Fruit fly (Drosophila melanogaster) whole organism, prepupa: ENCODE measurements around the gene sage.
A peak's percentile ranks its signal among the peaks of the same experiment; 100 is the strongest.

Experiments
- Blimp-1 ChIP-seq: fragments of 200-800 bp; sonication (Bioruptor generic); optimal IDR thresholded peaks from 3 replicates; lab custom pipeline; 2017; ENCODE audit warnings: missing biosample characterization, missing genetic modification characterization, mild to moderate bottlenecking, moderate library complexity, missing genetic modification reagents
- CG10631 ChIP-seq: fragments of 200-800 bp; sonication (Bioruptor generic); optimal IDR thresholded peaks from 2 replicates; lab custom pipeline; 2016; ENCODE audit warnings: missing biosample characterization, missing genetic modification characterization
- CG11294 ChIP-seq: fragments of 200-800 bp; sonication (Bioruptor generic); IDR thresholded peaks from 2 replicates; pipeline ENCODE4 v1.3.6; 2022; ENCODE audit warnings: missing biosample characterization, missing genetic modification characterization
- CG11762 ChIP-seq: fragments of 200-800 bp; sonication (Bioruptor generic); optimal IDR thresholded peaks from 3 replicates; lab custom pipeline; 2016; ENCODE audit warnings: missing biosample characterization, missing genetic modification characterization; ENCODE audit not compliant: insufficient read depth
- CG11902 ChIP-seq: fragments of 200-800 bp; sonication (Bioruptor generic); optimal IDR thresholded peaks from 3 replicates; lab custom pipeline; 2016; ENCODE audit warnings: missing biosample characterization, missing genetic modification characterization
- CG16779 ChIP-seq: fragments of 200-800 bp; sonication (Bioruptor generic); optimal IDR thresholded peaks from 3 replicates; lab custom pipeline; 2017; ENCODE audit warnings: missing biosample characterization, mild to moderate bottlenecking, missing genetic modification characterization
- CG3032 ChIP-seq: fragments of 200-800 bp; optimal IDR thresholded peaks from 2 replicates; lab custom pipeline; 2019; ENCODE audit warnings: missing biosample characterization, mild to moderate bottlenecking, missing genetic modification characterization, moderate library complexity
- CG31627 ChIP-seq: fragments of 200-800 bp; sonication (Bioruptor generic); optimal IDR thresholded peaks from 3 replicates; lab custom pipeline; 2016; ENCODE audit warnings: missing biosample characterization, missing genetic modification characterization
- CG32006 ChIP-seq: fragments of 200-800 bp; sonication (Bioruptor generic); optimal IDR thresholded peaks from 3 replicates; lab custom pipeline; 2017; ENCODE audit warnings: missing biosample characterization, mild to moderate bottlenecking, missing genetic modification characterization
- CG34406 ChIP-seq: fragments of 200-800 bp; sonication (Bioruptor generic); optimal IDR thresholded peaks from 3 replicates; lab custom pipeline; 2016; ENCODE audit warnings: missing biosample characterization, missing genetic modification characterization
- CG3919 ChIP-seq: fragments of 200-800 bp; sonication (Bioruptor generic); optimal IDR thresholded peaks from 3 replicates; lab custom pipeline; 2016; ENCODE audit warnings: missing biosample characterization, missing genetic modification characterization
- CG6163 ChIP-seq: fragments of 200-800 bp; sonication (Bioruptor generic); IDR thresholded peaks from 3 replicates; pipeline ENCODE4 v1.3.6; 2022; ENCODE audit warnings: missing biosample characterization, missing genetic modification characterization
- CG6276 ChIP-seq: fragments of 200-800 bp; sonication (Bioruptor generic); optimal IDR thresholded peaks from 2 replicates; lab custom pipeline; 2017; ENCODE audit warnings: missing biosample characterization, mild to moderate bottlenecking, missing genetic modification characterization
- CG6792 ChIP-seq: fragments of 200-800 bp; sonication (Bioruptor generic); optimal IDR thresholded peaks from 3 replicates; lab custom pipeline; 2016; ENCODE audit warnings: missing biosample characterization, missing genetic modification characterization
- CG6854 ChIP-seq: fragments of 200-800 bp; sonication (Bioruptor generic); optimal IDR thresholded peaks from 2 replicates; lab custom pipeline; 2017; ENCODE audit warnings: missing biosample characterization, mild to moderate bottlenecking, missing genetic modification characterization
- CG8119 ChIP-seq: fragments of 200-800 bp; sonication (Bioruptor generic); IDR thresholded peaks from 3 replicates; pipeline ENCODE4 v1.3.6; 2022; ENCODE audit warnings: missing biosample characterization, missing genetic modification characterization
- CG8319 ChIP-seq: fragments of 200-800 bp; sonication (Bioruptor generic); optimal IDR thresholded peaks from 3 replicates; lab custom pipeline; 2016; ENCODE audit warnings: missing biosample characterization, missing genetic modification characterization
- CG8632 ChIP-seq: fragments of 200-800 bp; sonication (Bioruptor generic); optimal IDR thresholded peaks from 3 replicates; lab custom pipeline; 2016; ENCODE audit warnings: missing biosample characterization, missing genetic modification characterization
- CG9139 ChIP-seq: fragments of 200-800 bp; sonication (Bioruptor generic); optimal IDR thresholded peaks from 3 replicates; lab custom pipeline; 2017; ENCODE audit warnings: missing biosample characterization, mild to moderate bottlenecking, missing genetic modification characterization
- Eip75B ChIP-seq: fragments of 200-800 bp; sonication (Bioruptor generic); optimal IDR thresholded peaks from 3 replicates; lab custom pipeline; 2016; ENCODE audit warnings: missing biosample characterization, missing genetic modification characterization
- Eip78C ChIP-seq: fragments of 200-800 bp; sonication (Bioruptor generic); peaks from one replicate; lab custom pipeline; 2016; ENCODE audit warnings: missing biosample characterization, missing genetic modification characterization
- Ets21C ChIP-seq: fragments of 200-800 bp; sonication (Bioruptor generic); optimal IDR thresholded peaks from 3 replicates; lab custom pipeline; 2016; ENCODE audit warnings: missing biosample characterization, missing genetic modification characterization
- Ets96B ChIP-seq: fragments of 200-800 bp; optimal IDR thresholded peaks from 2 replicates; lab custom pipeline; 2019; ENCODE audit warnings: missing biosample characterization, mild to moderate bottlenecking, missing genetic modification characterization, moderate library complexity
- Gug ChIP-seq: fragments of 200-800 bp; sonication (Bioruptor generic); IDR thresholded peaks from 2 replicates; pipeline ENCODE4 v1.3.6; 2022; ENCODE audit warnings: missing biosample characterization, missing genetic modification characterization
- Hr38 ChIP-seq: sonication (Bioruptor generic); optimal IDR thresholded peaks from 2 replicates; lab custom pipeline; 2016; ENCODE audit warnings: missing biosample characterization, missing genetic modification characterization
- Hr4 ChIP-seq: fragments of 200-800 bp; sonication (Bioruptor generic); optimal IDR thresholded peaks from 3 replicates; lab custom pipeline; 2016; ENCODE audit warnings: missing biosample characterization, missing genetic modification characterization
- Lpt ChIP-seq: fragments of 200-800 bp; sonication (Bioruptor generic); optimal IDR thresholded peaks from 3 replicates; lab custom pipeline; 2016; ENCODE audit warnings: missing biosample characterization, missing genetic modification characterization
- Met ChIP-seq: fragments of 200-800 bp; sonication (Bioruptor generic); optimal IDR thresholded peaks from 3 replicates; lab custom pipeline; 2016; ENCODE audit warnings: missing biosample characterization, missing genetic modification characterization
- OdsH ChIP-seq: fragments of 200-800 bp; sonication (Bioruptor generic); optimal IDR thresholded peaks from 3 replicates; lab custom pipeline; 2016; ENCODE audit warnings: missing biosample characterization, missing genetic modification characterization
- Smox ChIP-seq: fragments of 200-800 bp; sonication (Bioruptor generic); optimal IDR thresholded peaks from 3 replicates; lab custom pipeline; 2016; ENCODE audit warnings: missing biosample characterization, missing genetic modification characterization
- Sox102F ChIP-seq: fragments of 200-800 bp; sonication (Bioruptor generic); optimal IDR thresholded peaks from 2 replicates; lab custom pipeline; 2016; ENCODE audit warnings: missing biosample characterization, mild to moderate bottlenecking, missing genetic modification characterization
- Sox14 ChIP-seq: fragments of 200-800 bp; sonication (Bioruptor generic); optimal IDR thresholded peaks from 3 replicates; lab custom pipeline; 2016; ENCODE audit warnings: missing biosample characterization, missing genetic modification characterization
- Sox15 ChIP-seq: fragments of 200-800 bp; sonication (Bioruptor generic); optimal IDR thresholded peaks from 3 replicates; lab custom pipeline; 2016; ENCODE audit warnings: missing biosample characterization, missing genetic modification characterization
- cyc ChIP-seq: fragments of 200-800 bp; sonication (Bioruptor generic); optimal IDR thresholded peaks from 3 replicates; lab custom pipeline; 2016; ENCODE audit warnings: missing biosample characterization, missing genetic modification characterization
- dac ChIP-seq: fragments of 200-800 bp; sonication (Bioruptor generic); optimal IDR thresholded peaks from 2 replicates; lab custom pipeline; 2017; ENCODE audit warnings: missing biosample characterization, mild to moderate bottlenecking, missing genetic modification characterization
- dsx ChIP-seq: fragments of 200-800 bp; optimal IDR thresholded peaks from 3 replicates; lab custom pipeline; 2019; ENCODE audit warnings: missing biosample characterization, mild to moderate bottlenecking, missing genetic modification characterization, moderate library complexity; ENCODE audit not compliant: poor library complexity, severe bottlenecking
- eg ChIP-seq: fragments of 200-800 bp; sonication (Bioruptor generic); IDR thresholded peaks from 3 replicates; pipeline ENCODE4 v1.3.6; 2022; ENCODE audit warnings: missing biosample characterization, missing genetic modification characterization
- esn ChIP-seq: fragments of 200-800 bp; sonication (Bioruptor generic); optimal IDR thresholded peaks from 2 replicates; lab custom pipeline; 2016; ENCODE audit warnings: missing biosample characterization, mild to moderate bottlenecking, missing genetic modification characterization, moderate library complexity
- fd59A ChIP-seq: fragments of 200-800 bp; sonication (Bioruptor generic); optimal IDR thresholded peaks from 2 replicates; lab custom pipeline; 2017; ENCODE audit warnings: missing biosample characterization, mild to moderate bottlenecking, missing genetic modification characterization, missing genetic modification reagents
- fd85E ChIP-seq: fragments of 200-800 bp; sonication (Bioruptor generic); optimal IDR thresholded peaks from 3 replicates; lab custom pipeline; 2016; ENCODE audit warnings: missing biosample characterization, missing genetic modification characterization
- lz ChIP-seq: fragments of 200-800 bp; sonication (Bioruptor generic); optimal IDR thresholded peaks from 3 replicates; lab custom pipeline; 2016; ENCODE audit warnings: missing biosample characterization, missing genetic modification characterization
- net ChIP-seq: fragments of 200-800 bp; sonication (Bioruptor generic); optimal IDR thresholded peaks from 3 replicates; lab custom pipeline; 2016; ENCODE audit warnings: missing biosample characterization, missing genetic modification characterization
- pdm3 ChIP-seq: fragments of 200-800 bp; sonication (Bioruptor generic); optimal IDR thresholded peaks from 3 replicates; lab custom pipeline; 2016; ENCODE audit warnings: missing biosample characterization, missing genetic modification characterization
- salr ChIP-seq, 2 experiments: fragments of 200-800 bp; sonication (Bioruptor generic); optimal IDR thresholded peaks; 3 replicates each; lab custom pipeline; 2016 to 2018; ENCODE audit warnings: missing biosample characterization in 2 of 2, missing genetic modification characterization in 2 of 2, mild to moderate bottlenecking in 1 of 2
- spab ChIP-seq: fragments of 200-800 bp; sonication (Bioruptor generic); optimal IDR thresholded peaks from 2 replicates; lab custom pipeline; 2017; ENCODE audit warnings: missing biosample characterization, mild to moderate bottlenecking, missing genetic modification characterization, missing genetic modification reagents
- ss ChIP-seq, 2 experiments: fragments of 200-800 bp; sonication (Bioruptor generic); optimal IDR thresholded peaks; 2 replicates in 1 of 2; 3 replicates in 1 of 2; lab custom pipeline; 2017 to 2018; ENCODE audit warnings: mild to moderate bottlenecking in 2 of 2, missing biosample characterization in 2 of 2, missing genetic modification characterization in 2 of 2, moderate library complexity in 1 of 2
- svp ChIP-seq: fragments of 200-800 bp; sonication (Bioruptor generic); peaks from one replicate; lab custom pipeline; 2016; ENCODE audit warnings: missing biosample characterization, missing genetic modification characterization
- topi ChIP-seq: fragments of 200-800 bp; sonication (Bioruptor generic); optimal IDR thresholded peaks from 3 replicates; lab custom pipeline; 2016; ENCODE audit warnings: missing biosample characterization, missing genetic modification characterization

Gene sage

dm6 chr3R:9250868-9251267, 13.1 kb downstream of the sage start (continued):
- TF ChIP-seq Smox (GFP tag; lab: Kevin White, UChicago) = peak; percentile 92
- peak; percentile 88 for TF ChIP-seq CG10631 (GFP tag; lab: Kevin White, UChicago)
- TF ChIP-seq CG6163 (GFP tag; lab: Robert Waterston, UW) = peak; percentile 93
- peak; percentile 79 for TF ChIP-seq dac
- TF ChIP-seq Eip78C (GFP tag; lab: Kevin White, UChicago) = peak; percentile 96
- peak; percentile 89 for TF ChIP-seq Eip75B (GFP tag; lab: Kevin White, UChicago)
- TF ChIP-seq Blimp-1 (GFP tag; lab: Kevin White, UChicago) = peak; percentile 67
- TF ChIP-seq salr (GFP tag; optimal IDR thresholded peaks at IDR 0.05; lab: Kevin White, UChicago) = peak; percentile 51 to 73
- TF ChIP-seq Lpt (GFP tag; lab: Kevin White, UChicago) = peak; percentile 87
- TF ChIP-seq CG6276 (GFP tag; lab: Kevin White, UChicago) = no peak
- TF ChIP-seq CG11762 = peak; percentile 71
- TF ChIP-seq Sox15 = peak; percentile 77
- peak; percentile 89 for TF ChIP-seq CG6792
- TF ChIP-seq CG11294 (GFP tag; lab: Robert Waterston, UW) = peak; percentile 76
- peak; percentile 87 for TF ChIP-seq pdm3
- TF ChIP-seq net = peak; percentile 84
- TF ChIP-seq Ets96B (tag; lab: Kevin White, UChicago) = peak; percentile 67
- TF ChIP-seq CG34406 = peak; percentile 82
- TF ChIP-seq CG3032 = peak; percentile 71
- no peak for TF ChIP-seq Hr38 (GFP tag; lab: Kevin White, UChicago)
- TF ChIP-seq CG9139 (GFP tag; lab: Kevin White, UChicago) = peak; percentile 34
- TF ChIP-seq CG8632 = peak; percentile 79
- TF ChIP-seq cyc = peak; percentile 92
- TF ChIP-seq eg (GFP tag; lab: Robert Waterston, UW) = peak; percentile 93; the same call in 2 of the 3 replicates
- TF ChIP-seq dsx (GFP tag; lab: Kevin White, UChicago) = peak; percentile 56
- TF ChIP-seq ss (GFP tag; optimal IDR thresholded peaks at IDR 0.05; lab: Kevin White, UChicago) = peak; percentile 44 to 47
- TF ChIP-seq CG6854 = peak; percentile 86

dm6 chr3R:9249736-9250044, 14.3 kb downstream of the sage start:
- TF ChIP-seq CG6792 = no peak
- TF ChIP-seq CG8319 (GFP tag; lab: Kevin White, UChicago) = no peak
- TF ChIP-seq CG11902 (GFP tag; lab: Kevin White, UChicago) = no peak
- no peak for TF ChIP-seq OdsH (GFP tag; lab: Kevin White, UChicago)
- peak; percentile 35 for TF ChIP-seq Eip78C (GFP tag; lab: Kevin White, UChicago)
- no peak for TF ChIP-seq CG16779 (tag; lab: Kevin White, UChicago)
- TF ChIP-seq Sox14 = no peak
- no peak for TF ChIP-seq fd59A
- no peak for TF ChIP-seq CG34406
- peak; percentile 85 for TF ChIP-seq Blimp-1 (GFP tag; lab: Kevin White, UChicago)
- TF ChIP-seq, all 60 proteins: peak for 2

- TF ChIP-seq Hr4 (no peak), CG31627 (GFP tag; lab: Kevin White, UChicago) (peak; percentile 15), topi (GFP tag; lab: Kevin White, UChicago) (peak; percentile 49), CG6163 (GFP tag; lab: Robert Waterston, UW) (no peak), lz (GFP tag; lab: Kevin White, UChicago) (peak; percentile 26), Lpt (GFP tag; lab: Kevin White, UChicago) (peak; percentile 35), CG8119 (GFP tag; lab: Robert Waterston, UW) (peak; percentile 37; the same call in 1 of the 3 replicates), fd85E (GFP tag; lab: Kevin White, UChicago) (no peak), Gug (no peak), Met (peak; percentile 72), net (peak; percentile 15), ss (GFP tag; optimal IDR thresholded peaks at IDR 0.05; lab: Kevin White, UChicago) (peak in 1 of 2 experiments; percentile 34), CG11762 (no peak), Hr38 (GFP tag; lab: Kevin White, UChicago) (no peak), Ets21C (GFP tag; lab: Kevin White, UChicago) (peak; percentile 17), esn (GFP tag; lab: Kevin White, UChicago) (peak; percentile 62), CG34406 (peak; percentile 4), CG6276 (GFP tag; lab: Kevin White, UChicago) (no peak), cyc (peak; percentile 30), CG32006 (GFP tag; lab: Kevin White, UChicago) (peak; percentile 63), Sox102F (GFP tag; lab: Kevin White, UChicago) (peak; percentile 56), spab (peak; percentile 21), eg (GFP tag; lab: Robert Waterston, UW) (no peak), CG3919 (GFP tag; lab: Kevin White, UChicago) (peak; percentile 37), svp (GFP tag; lab: Kevin White, UChicago) (peak; percentile 72)
Measured at dm6 chr3R:9249025-9249735, 14.8 kb downstream of the sage start.
